ENCODE assay signal across 5 fruit fly cellular contexts in genomic region chrX:7651657-7652056, dm6.
TF ChIP-seq lines count a peak whose summit lies in the region.

No protein-coding gene starts in this region.

- TF ChIP-seq CTCF in whole organism, embryonic (GFP tag; optimal IDR thresholded peaks at IDR 0.05; lab: Kevin White, UChicago), result no peak

TF ChIP-seq in whole organism, adult, 20 proteins besides CTCF, POLR2A, EP300 and RAD21 (continues in another document):
- TF ChIP-seq CG11617 (GFP tag; optimal IDR thresholded peaks at IDR 0.05; lab: Kevin White, UChicago) (no peak), CG7045 (GFP tag; optimal IDR thresholded peaks at IDR 0.05; lab: Kevin White, UChicago) (peak; percentile 43), CG5204 (GFP tag; optimal IDR thresholded peaks at IDR 0.05; lab: Kevin White, UChicago) (peak; percentile 62), CG12768 (GFP tag; optimal IDR thresholded peaks at IDR 0.05; lab: Kevin White, UChicago) (peak; percentile 40), cic (GFP tag; optimal IDR thresholded peaks at IDR 0.05; lab: Kevin White, UChicago) (peak; percentile 8), CG7101 (tag; optimal IDR thresholded peaks at IDR 0.05; lab: Kevin White, UChicago) (peak; percentile 72), Mnt (GFP tag; optimal IDR thresholded peaks at IDR 0.05; lab: Kevin White, UChicago) (peak; percentile 23), Crg-1 (GFP tag; optimal IDR thresholded peaks at IDR 0.05; lab: Kevin White, UChicago) (peak; percentile 9), cnc (optimal IDR thresholded peaks at IDR 0.05; lab: Kevin White, UChicago) (no peak), ovo (GFP tag; optimal IDR thresholded peaks at IDR 0.05; lab: Kevin White, UChicago) (no peak), Hr96 (GFP tag; optimal IDR thresholded peaks at IDR 0.05; lab: Kevin White, UChicago) (peak; percentile 58), tj (GFP tag; optimal IDR thresholded peaks at IDR 0.05; lab: Kevin White, UChicago) (no peak), Clk (GFP tag; optimal IDR thresholded peaks at IDR 0.05; lab: Kevin White, UChicago) (no peak), CG1620 (GFP tag; optimal IDR thresholded peaks at IDR 0.05; lab: Kevin White, UChicago) (peak; percentile 21), pad (GFP tag; optimal IDR thresholded peaks at IDR 0.05; lab: Kevin White, UChicago) (peak; percentile 54), toe (GFP tag; optimal IDR thresholded peaks at IDR 0.05; lab: Kevin White, UChicago) (peak; percentile 21), CG33017 (tag; optimal IDR thresholded peaks at IDR 0.05; lab: Kevin White, UChicago) (peak; percentile 55), bab1 (GFP tag; optimal IDR thresholded peaks at IDR 0.05; lab: Kevin White, UChicago) (peak; percentile 41)

TF ChIP-seq in whole organism, embryonic, 481 proteins besides CTCF, POLR2A, EP300 and RAD21 (continues in another document):
- TF ChIP-seq CG34376 (GFP tag; optimal IDR thresholded peaks at IDR 0.05; lab: Kevin White, UChicago), result no peak
- TF ChIP-seq CG14014 (GFP tag; IDR thresholded peaks at IDR 0.05; lab: Robert Waterston, UW), result peak; percentile 77
- TF ChIP-seq CG2116 (GFP tag; optimal IDR thresholded peaks at IDR 0.05; lab: Kevin White, UChicago), result peak; percentile 6
- peak; percentile 63 for TF ChIP-seq zen (tag; optimal IDR thresholded peaks at IDR 0.05; lab: Kevin White, UChicago)
- no peak for TF ChIP-seq da (GFP tag; optimal IDR thresholded peaks at IDR 0.05; lab: Kevin White, UChicago)
- TF ChIP-seq CG4404 (GFP tag; IDR thresholded peaks at IDR 0.05; lab: Robert Waterston, UW), result peak; percentile 48
- TF ChIP-seq al (GFP tag; IDR thresholded peaks at IDR 0.05; lab: Robert Waterston, UW), result peak; percentile 38; the same call in 1 of the 2 replicates
- peak; percentile 26 for TF ChIP-seq tap (tag; optimal IDR thresholded peaks at IDR 0.05; lab: Kevin White, UChicago)
- peak; percentile 87 for TF ChIP-seq slbo (GFP tag; IDR thresholded peaks at IDR 0.05; lab: Robert Waterston, UW)
- TF ChIP-seq CG5953 (GFP tag; IDR thresholded peaks at IDR 0.05; lab: Robert Waterston, UW), result no peak; the same call in 1 of the 2 replicates
- no peak for TF ChIP-seq Hand (GFP tag; optimal IDR thresholded peaks at IDR 0.05; lab: Kevin White, UChicago)
- peak; percentile 60 for TF ChIP-seq CG3281 (GFP tag; optimal IDR thresholded peaks at IDR 0.05; lab: Kevin White, UChicago)
- peak; percentile 77 for TF ChIP-seq lab (GFP tag; optimal IDR thresholded peaks at IDR 0.05; lab: Kevin White, UChicago)
- TF ChIP-seq NC2β (GFP tag; optimal IDR thresholded peaks at IDR 0.05; lab: Kevin White, UChicago), result peak; percentile 33
- peak; percentile 21 for TF ChIP-seq CG5180 (GFP tag; optimal IDR thresholded peaks at IDR 0.05; lab: Kevin White, UChicago)
- TF ChIP-seq C15 (GFP tag; IDR thresholded peaks at IDR 0.05; lab: Robert Waterston, UW), result 0 out of 3 replicates have a peak, but pooled peaks have one; percentile 38
- peak; percentile 66 for TF ChIP-seq CG7786 (GFP tag; optimal IDR thresholded peaks at IDR 0.05; lab: Kevin White, UChicago)
- peak; percentile 68 for TF ChIP-seq NfI (GFP tag; optimal IDR thresholded peaks at IDR 0.05; lab: Kevin White, UChicago)

TF ChIP-seq in whole organism, prepupa, 60 proteins besides CTCF, POLR2A, EP300 and RAD21 (continues in another document):
- TF ChIP-seq lz (GFP tag; optimal IDR thresholded peaks at IDR 0.05; lab: Kevin White, UChicago) (peak; percentile 86), Sox15 (GFP tag; optimal IDR thresholded peaks at IDR 0.05; lab: Kevin White, UChicago) (peak; percentile 71), CG16779 (tag; optimal IDR thresholded peaks at IDR 0.05; lab: Kevin White, UChicago) (peak; percentile 17), CG6163 (GFP tag; IDR thresholded peaks at IDR 0.05; lab: Robert Waterston, UW) (peak; percentile 76), cyc (GFP tag; optimal IDR thresholded peaks at IDR 0.05; lab: Kevin White, UChicago) (peak; percentile 85), dac (GFP tag; optimal IDR thresholded peaks at IDR 0.05; lab: Kevin White, UChicago) (peak; percentile 19), ss (GFP tag; optimal IDR thresholded peaks at IDR 0.05; lab: Kevin White, UChicago) (peak in 1 of 2 experiments; percentile 49), CG9139 (GFP tag; optimal IDR thresholded peaks at IDR 0.05; lab: Kevin White, UChicago) (no peak), Gug (GFP tag; IDR thresholded peaks at IDR 0.05; lab: Robert Waterston, UW) (peak; percentile 72), CG15336 (GFP tag; IDR thresholded peaks at IDR 0.05; lab: Robert Waterston, UW) (peak; percentile 66), svp (GFP tag; lab: Kevin White, UChicago) (peak; percentile 91), fd85E (GFP tag; optimal IDR thresholded peaks at IDR 0.05; lab: Kevin White, UChicago) (peak; percentile 41), CG31627 (GFP tag; optimal IDR thresholded peaks at IDR 0.05; lab: Kevin White, UChicago) (peak; percentile 90), CG10631 (GFP tag; optimal IDR thresholded peaks at IDR 0.05; lab: Kevin White, UChicago) (peak; percentile 69), topi (GFP tag; optimal IDR thresholded peaks at IDR 0.05; lab: Kevin White, UChicago) (peak; percentile 83), Sox14 (GFP tag; optimal IDR thresholded peaks at IDR 0.05; lab: Kevin White, UChicago) (peak; percentile 81), Blimp-1 (GFP tag; optimal IDR thresholded peaks at IDR 0.05; lab: Kevin White, UChicago) (peak; percentile 32), Hr39 (GFP tag; optimal IDR thresholded peaks at IDR 0.05; lab: Kevin White, UChicago) (peak; percentile 91), Sox102F (GFP tag; optimal IDR thresholded peaks at IDR 0.05; lab: Kevin White, UChicago) (peak; percentile 81), CG32006 (GFP tag; optimal IDR thresholded peaks at IDR 0.05; lab: Kevin White, UChicago) (peak; percentile 69)

TF ChIP-seq in whole organism, pupa, 21 proteins besides CTCF, POLR2A, EP300 and RAD21:
- TF ChIP-seq D1 (tag; optimal IDR thresholded peaks at IDR 0.05; lab: Kevin White, UChicago), result no peak
- TF ChIP-seq CG13204 (GFP tag; optimal IDR thresholded peaks at IDR 0.05; lab: Kevin White, UChicago), result no peak
- TF ChIP-seq CG8301 (tag; optimal IDR thresholded peaks at IDR 0.05; lab: Kevin White, UChicago), result peak; percentile 70
- TF ChIP-seq CG15710 (tag; optimal IDR thresholded peaks at IDR 0.05; lab: Kevin White, UChicago), result peak; percentile 78
- peak; percentile 54 for TF ChIP-seq Snoo (tag; optimal IDR thresholded peaks at IDR 0.05; lab: Kevin White, UChicago)
- TF ChIP-seq EcR (GFP tag; optimal IDR thresholded peaks at IDR 0.05; lab: Kevin White, UChicago), result no peak
- TF ChIP-seq CG4496 (GFP tag; IDR thresholded peaks at IDR 0.05; lab: Robert Waterston, UW), result peak; percentile 82
- TF ChIP-seq CG9948 (tag; optimal IDR thresholded peaks at IDR 0.05; lab: Kevin White, UChicago), result peak; percentile 56
- TF ChIP-seq CG34367 (tag; optimal IDR thresholded peaks at IDR 0.05; lab: Kevin White, UChicago), result peak; percentile 65
- TF ChIP-seq CG10348 (GFP tag; IDR thresholded peaks at IDR 0.05; lab: Robert Waterston, UW), result no peak
- no peak for TF ChIP-seq rn (GFP tag; IDR thresholded peaks at IDR 0.05; lab: Robert Waterston, UW)
- peak; percentile 71 for TF ChIP-seq Ets98B (GFP tag; IDR thresholded peaks at IDR 0.05; lab: Robert Waterston, UW)
- peak; percentile 72 for TF ChIP-seq CG32121 (GFP tag; IDR thresholded peaks at IDR 0.05; lab: Robert Waterston, UW)
- peak; percentile 31; the same call in 1 of the 2 replicates for TF ChIP-seq CG12605 (GFP tag; IDR thresholded peaks at IDR 0.05; lab: Robert Waterston, UW)
- peak; percentile 87 for TF ChIP-seq fd96Ca (GFP tag; IDR thresholded peaks at IDR 0.05; lab: Robert Waterston, UW)
- TF ChIP-seq CG14655 (GFP tag; optimal IDR thresholded peaks at IDR 0.05; lab: Kevin White, UChicago), result peak; percentile 71
- peak; percentile 5 for TF ChIP-seq gl (tag; optimal IDR thresholded peaks at IDR 0.05; lab: Kevin White, UChicago)
- peak; percentile 70 for TF ChIP-seq CG17806 (tag; optimal IDR thresholded peaks at IDR 0.05; lab: Kevin White, UChicago)
- TF ChIP-seq CG8159 (tag; optimal IDR thresholded peaks at IDR 0.05; lab: Kevin White, UChicago), result peak; percentile 72
- TF ChIP-seq Pif1B (GFP tag; optimal IDR thresholded peaks at IDR 0.05; lab: Kevin White, UChicago), result peak; percentile 50
- peak; percentile 53 for TF ChIP-seq Pif1A (GFP tag; optimal IDR thresholded peaks at IDR 0.05; lab: Kevin White, UChicago)

TF ChIP-seq in whole organism, wandering third instar larva, 38 proteins besides CTCF, POLR2A, EP300 and RAD21 (continues in another document):
- TF ChIP-seq Dfd (GFP tag; optimal IDR thresholded peaks at IDR 0.05; lab: Kevin White, UChicago) (no peak), ey (GFP tag; optimal IDR thresholded peaks at IDR 0.05; lab: Kevin White, UChicago) (peak; percentile 68), Hr83 (GFP tag; optimal IDR thresholded peaks at IDR 0.05; lab: Kevin White, UChicago; ENCODE audit: poor library complexity, severe bottlenecking) (no peak), CG9705 (GFP tag; optimal IDR thresholded peaks at IDR 0.05; lab: Kevin White, UChicago) (no peak), N (GFP tag; optimal IDR thresholded peaks at IDR 0.05; lab: Kevin White, UChicago) (no peak), h (GFP tag; optimal IDR thresholded peaks at IDR 0.05; lab: Kevin White, UChicago) (peak; percentile 85), Jra (GFP tag; optimal IDR thresholded peaks at IDR 0.05; lab: Kevin White, UChicago) (peak; percentile 60), Vsx2 (GFP tag; optimal IDR thresholded peaks at IDR 0.05; lab: Kevin White, UChicago; ENCODE audit: partially characterized antibody) (no peak), psq (GFP tag; optimal IDR thresholded peaks at IDR 0.05; lab: Kevin White, UChicago) (peak; percentile 57), CG32264 (GFP tag; optimal IDR thresholded peaks at IDR 0.05; lab: Kevin White, UChicago) (peak; percentile 52), fru (GFP tag; optimal IDR thresholded peaks at IDR 0.05; lab: Kevin White, UChicago) (peak; percentile 61), jim (GFP tag; optimal IDR thresholded peaks at IDR 0.05; lab: Kevin White, UChicago) (no peak), CrebA (GFP tag; optimal IDR thresholded peaks at IDR 0.05; lab: Kevin White, UChicago; ENCODE audit: borderline replicate concordance) (no peak), Myc (optimal IDR thresholded peaks at IDR 0.05; lab: Kevin White, UChicago) (no peak), dmrt93B (GFP tag; optimal IDR thresholded peaks at IDR 0.05; lab: Kevin White, UChicago) (peak; percentile 71), HLH106 (tag; optimal IDR thresholded peaks at IDR 0.05; lab: Kevin White, UChicago) (peak; percentile 73), sv (GFP tag; optimal IDR thresholded peaks at IDR 0.05; lab: Kevin White, UChicago) (no peak), br (GFP tag; optimal IDR thresholded peaks at IDR 0.05; lab: Kevin White, UChicago) (peak; percentile 75), rgr (GFP tag; optimal IDR thresholded peaks at IDR 0.05; lab: Kevin White, UChicago) (peak; percentile 83), sage (GFP tag; optimal IDR thresholded peaks at IDR 0.05; lab: Kevin White, UChicago) (no peak), OdsH (GFP tag; optimal IDR thresholded peaks at IDR 0.05; lab: Kevin White, UChicago) (peak; percentile 64), Hr78 (GFP tag; optimal IDR thresholded peaks at IDR 0.05; lab: Kevin White, UChicago) (no peak), Sp1 (GFP tag; optimal IDR thresholded peaks at IDR 0.05; lab: Kevin White, UChicago) (peak; percentile 73), tai (GFP tag; optimal IDR thresholded peaks at IDR 0.05; lab: Kevin White, UChicago) (no peak)
